Worm (Caenorhabditis elegans) whole organism, L1 larva: Measurements from ENCODE around the gene F56C9.8.

ENCODE experiments used
- C16A3.4 ChIP-seq: fragments of 150-350 bp; optimal IDR thresholded peaks from 2 replicates; lab custom pipeline; 2014; ENCODE audit warnings: missing biosample characterization, missing genetic modification characterization
- C34B4.2 ChIP-seq: sonication (generic microtip); optimal IDR thresholded peaks from 2 replicates; lab custom pipeline; 2017; ENCODE audit warnings: mild to moderate bottlenecking, missing genetic modification characterization, missing compliant biosample characterization
- F16B12.6 ChIP-seq: fragments of 150-350 bp; optimal IDR thresholded peaks from 2 replicates; lab custom pipeline; 2014; ENCODE audit warnings: missing biosample characterization, missing genetic modification characterization
- Y116A8C.19 ChIP-seq: sonication (generic microtip); optimal IDR thresholded peaks from 2 replicates; lab custom pipeline; 2016; ENCODE audit warnings: missing compliant biosample characterization, missing genetic modification characterization, borderline replicate concordance
- aha-1 ChIP-seq: fragments of 150-350 bp; optimal IDR thresholded peaks from 2 replicates; lab custom pipeline; 2014; ENCODE audit warnings: missing biosample characterization, missing genetic modification characterization
- alr-1 ChIP-seq: fragments of 200-800 bp; sonication (Bioruptor generic); optimal IDR thresholded peaks from 2 replicates; lab custom pipeline; 2018; ENCODE audit warnings: borderline replicate concordance, mild to moderate bottlenecking, missing genetic modification characterization, missing compliant biosample characterization
- aly-2 ChIP-seq: fragments of 150-350 bp; optimal IDR thresholded peaks from 2 replicates; lab custom pipeline; 2014; ENCODE audit warnings: missing biosample characterization, missing genetic modification characterization
- ama-1 ChIP-seq: fragments of 150-350 bp; optimal IDR thresholded peaks from 2 replicates; lab custom pipeline; 2014
- blmp-1 ChIP-seq: fragments of 150-350 bp; optimal IDR thresholded peaks from 2 replicates; lab custom pipeline; 2014; ENCODE audit warnings: missing biosample characterization, missing genetic modification characterization
- ceh-63 ChIP-seq: fragments of 200-800 bp; sonication (Bioruptor generic); optimal IDR thresholded peaks from 2 replicates; lab custom pipeline; 2018; ENCODE audit warnings: mild to moderate bottlenecking, missing genetic modification characterization, missing compliant biosample characterization
- ceh-90 ChIP-seq: sonication (generic microtip); optimal IDR thresholded peaks from 2 replicates; lab custom pipeline; 2016; ENCODE audit warnings: missing genetic modification characterization, missing compliant biosample characterization
- dsc-1 ChIP-seq: sonication (generic microtip); optimal IDR thresholded peaks from 2 replicates; lab custom pipeline; 2016; ENCODE audit warnings: mild to moderate bottlenecking, missing genetic modification characterization, missing compliant biosample characterization
- efl-3 ChIP-seq: fragments of 200-800 bp; sonication (Bioruptor generic); optimal IDR thresholded peaks from 2 replicates; lab custom pipeline; 2018; ENCODE audit warnings: mild to moderate bottlenecking, missing genetic modification characterization, missing compliant biosample characterization
- egl-13 ChIP-seq: sonication (generic microtip); optimal IDR thresholded peaks from 2 replicates; lab custom pipeline; 2016; ENCODE audit warnings: missing genotype, missing genetic modification reagents, missing genetic modification characterization, missing compliant biosample characterization
- elt-2 ChIP-seq: sonication (generic microtip); optimal IDR thresholded peaks from 2 replicates; lab custom pipeline; 2016; ENCODE audit warnings: missing genetic modification characterization, mild to moderate bottlenecking, inconsistent platforms, missing compliant biosample characterization, missing genetic modification reagents
- ets-5 ChIP-seq: fragments of 200-800 bp; sonication (Bioruptor generic); IDR thresholded peaks from 2 replicates; pipeline ENCODE4 v1.3.6; 2022; ENCODE audit warnings: missing genetic modification characterization, missing compliant biosample characterization
- fos-1 ChIP-seq: fragments of 150-350 bp; optimal IDR thresholded peaks from 2 replicates; lab custom pipeline; 2014; ENCODE audit warnings: missing biosample characterization, missing genetic modification characterization
- grh-1 ChIP-seq: fragments of 200-800 bp; sonication (Bioruptor generic); IDR thresholded peaks from 2 replicates; pipeline ENCODE4 v1.3.6; 2022; ENCODE audit warnings: missing genetic modification reagents, missing genetic modification characterization, missing compliant biosample characterization
- hlh-17 ChIP-seq: fragments of 200-800 bp; sonication (Bioruptor generic); optimal IDR thresholded peaks from 2 replicates; lab custom pipeline; 2018; ENCODE audit warnings: missing genetic modification characterization, mild to moderate bottlenecking, missing compliant biosample characterization, moderate library complexity, borderline replicate concordance
- hlh-4 ChIP-seq: sonication (generic microtip); optimal IDR thresholded peaks from 2 replicates; lab custom pipeline; 2016; ENCODE audit warnings: mild to moderate bottlenecking, missing genetic modification characterization, missing compliant biosample characterization
- isw-1 ChIP-seq: fragments of 200-800 bp; sonication (Bioruptor generic); IDR thresholded peaks from 2 replicates; pipeline ENCODE4 v1.3.6; 2022; ENCODE audit warnings: missing genetic modification characterization, missing compliant biosample characterization
- lin-14 ChIP-seq: fragments of 200-800 bp; sonication (Bioruptor generic); optimal IDR thresholded peaks from 2 replicates; lab custom pipeline; 2018; ENCODE audit warnings: mild to moderate bottlenecking, missing genetic modification characterization, moderate library complexity, missing compliant biosample characterization
- lin-15B ChIP-seq: fragments of 150-350 bp; sonication (generic microtip); optimal IDR thresholded peaks from 3 replicates; lab custom pipeline; 2014; ENCODE audit warnings: missing biosample characterization, missing genetic modification characterization
- lin-35 ChIP-seq, 2 experiments: fragments of 150-350 bp; optimal IDR thresholded peaks; 2 replicates each; lab custom pipeline; 2014; ENCODE audit warnings: missing biosample characterization in 2 of 2, missing genetic modification characterization in 2 of 2, missing genetic modification reagents in 2 of 2
- lir-3 ChIP-seq: sonication (generic microtip); optimal IDR thresholded peaks from 2 replicates; lab custom pipeline; 2016; ENCODE audit warnings: mild to moderate bottlenecking, missing genetic modification characterization, moderate library complexity, missing compliant biosample characterization; ENCODE audit not compliant: poor library complexity
- lsy-2 ChIP-seq, 2 experiments: fragments of 150-350 bp; optimal IDR thresholded peaks; 2 replicates each; lab custom pipeline; 2014; ENCODE audit warnings: missing biosample characterization in 2 of 2, missing genetic modification characterization in 2 of 2
- mab-9 ChIP-seq: fragments of 200-800 bp; sonication (Bioruptor generic); IDR thresholded peaks from 2 replicates; pipeline ENCODE4 v1.3.6; 2022; ENCODE audit warnings: missing genetic modification reagents, missing genetic modification characterization, missing compliant biosample characterization
- mdl-1 ChIP-seq, 2 experiments: fragments of 150-350 bp; optimal IDR thresholded peaks; 2 replicates each; lab custom pipeline; 2014 to 2017; ENCODE audit warnings: missing biosample characterization in 2 of 2, missing genetic modification characterization in 2 of 2, inconsistent platforms in 1 of 2
- mef-2 ChIP-seq: fragments of 150-350 bp; optimal IDR thresholded peaks from 2 replicates; lab custom pipeline; 2014; ENCODE audit warnings: missing biosample characterization, missing genetic modification characterization
- nhr-11 ChIP-seq: fragments of 150-350 bp; optimal IDR thresholded peaks from 2 replicates; lab custom pipeline; 2014; ENCODE audit warnings: missing biosample characterization, missing genetic modification characterization
- nhr-12 ChIP-seq: sonication (generic microtip); optimal IDR thresholded peaks from 2 replicates; lab custom pipeline; 2017; ENCODE audit warnings: missing biosample characterization, missing genetic modification characterization
- nhr-237 ChIP-seq: fragments of 150-350 bp; optimal IDR thresholded peaks from 2 replicates; lab custom pipeline; 2014; ENCODE audit warnings: missing biosample characterization, missing genetic modification characterization
- nhr-28 ChIP-seq: fragments of 150-350 bp; optimal IDR thresholded peaks from 2 replicates; lab custom pipeline; 2014; ENCODE audit warnings: missing biosample characterization, missing genetic modification characterization
- nhr-71 ChIP-seq: sonication (generic microtip); optimal IDR thresholded peaks from 2 replicates; lab custom pipeline; 2016; ENCODE audit warnings: mild to moderate bottlenecking, missing genetic modification characterization, moderate library complexity, missing compliant biosample characterization
- nhr-76 ChIP-seq: sonication (generic microtip); optimal IDR thresholded peaks from 2 replicates; lab custom pipeline; 2017; ENCODE audit warnings: missing biosample characterization, missing genetic modification characterization
- nhr-85 ChIP-seq: sonication (generic microtip); peaks from one replicate; lab custom pipeline; 2016; ENCODE audit warnings: missing genetic modification characterization, inconsistent platforms, missing compliant biosample characterization
- pag-3 ChIP-seq: sonication (generic microtip); optimal IDR thresholded peaks from 2 replicates; lab custom pipeline; 2017; ENCODE audit warnings: missing genetic modification characterization, mild to moderate bottlenecking, missing compliant biosample characterization, antibody characterized with exemption, borderline replicate concordance; ENCODE audit not compliant: insufficient read depth
- pax-3 ChIP-seq: fragments of 200-800 bp; sonication (Bioruptor generic); optimal IDR thresholded peaks from 2 replicates; lab custom pipeline; 2018; ENCODE audit warnings: mild to moderate bottlenecking, missing genetic modification characterization, moderate library complexity, missing compliant biosample characterization
- pqm-1 ChIP-seq: sonication (generic microtip); optimal IDR thresholded peaks from 3 replicates; lab custom pipeline; 2017; ENCODE audit warnings: missing biosample characterization, missing genetic modification characterization
- rnt-1 ChIP-seq: sonication (generic microtip); optimal IDR thresholded peaks from 2 replicates; lab custom pipeline; 2016; ENCODE audit warnings: mild to moderate bottlenecking, missing genetic modification characterization, moderate library complexity, missing compliant biosample characterization
- skn-1 ChIP-seq: fragments of 150-350 bp; optimal IDR thresholded peaks from 2 replicates; lab custom pipeline; 2014; ENCODE audit warnings: missing biosample characterization, missing genetic modification characterization
- snpc-4 ChIP-seq: fragments of 150-350 bp; optimal IDR thresholded peaks from 2 replicates; lab custom pipeline; 2014; ENCODE audit warnings: missing biosample characterization, missing genetic modification characterization
- snu-23 ChIP-seq: sonication (generic microtip); optimal IDR thresholded peaks from 2 replicates; lab custom pipeline; 2016; ENCODE audit warnings: missing genetic modification characterization, missing compliant biosample characterization
- sptf-1 ChIP-seq: fragments of 150-350 bp; optimal IDR thresholded peaks from 2 replicates; lab custom pipeline; 2014; ENCODE audit warnings: missing biosample characterization, missing genetic modification characterization
- tbx-2 ChIP-seq: sonication (generic microtip); optimal IDR thresholded peaks from 2 replicates; lab custom pipeline; 2016; ENCODE audit warnings: missing genetic modification characterization, missing compliant biosample characterization
- tlp-1 ChIP-seq: fragments of 150-350 bp; optimal IDR thresholded peaks from 2 replicates; lab custom pipeline; 2014; ENCODE audit warnings: missing biosample characterization, missing genetic modification characterization
- unc-30 ChIP-seq: sonication (generic microtip); optimal IDR thresholded peaks from 2 replicates; lab custom pipeline; 2017; ENCODE audit warnings: missing biosample characterization, missing genetic modification characterization
- unc-62 ChIP-seq: fragments of 150-350 bp; optimal IDR thresholded peaks from 2 replicates; lab custom pipeline; 2014; ENCODE audit warnings: missing biosample characterization, missing genetic modification reagents, missing genetic modification characterization
- unc-86 ChIP-seq: sonication (generic microtip); optimal IDR thresholded peaks from 2 replicates; lab custom pipeline; 2016; ENCODE audit warnings: missing genetic modification characterization, missing compliant biosample characterization
- unc-98 ChIP-seq: fragments of 200-800 bp; sonication (Bioruptor generic); IDR thresholded peaks from 2 replicates; pipeline ENCODE4 v1.3.6; 2022; ENCODE audit warnings: missing genetic modification characterization, missing compliant biosample characterization
- vab-15 ChIP-seq: sonication (generic microtip); optimal IDR thresholded peaks from 2 replicates; lab custom pipeline; 2017; ENCODE audit warnings: missing genotype, mild to moderate bottlenecking, missing genetic modification characterization, missing compliant biosample characterization
- zag-1 ChIP-seq: fragments of 150-350 bp; optimal IDR thresholded peaks from 2 replicates; lab custom pipeline; 2014; ENCODE audit warnings: missing biosample characterization, missing genetic modification characterization
- zip-4 ChIP-seq: fragments of 200-800 bp; sonication (Bioruptor generic); optimal IDR thresholded peaks from 2 replicates; lab custom pipeline; 2018; ENCODE audit warnings: mild to moderate bottlenecking, missing genetic modification characterization, moderate library complexity, missing compliant biosample characterization
- ztf-4 ChIP-seq: fragments of 150-350 bp; optimal IDR thresholded peaks from 2 replicates; lab custom pipeline; 2014; ENCODE audit warnings: missing biosample characterization, missing genetic modification characterization

The F56C9.8 gene

ce11 chrIII:7297045-7297680 is 22.1 kb downstream of the F56C9.8 start:
- no peak for TF ChIP-seq zag-1
- no peak for TF ChIP-seq alr-1 (tag; lab: Kevin White, UChicago)
- TF ChIP-seq ceh-63 (GFP tag; lab: Kevin White, UChicago) = no peak
- no peak for TF ChIP-seq pax-3 (tag; lab: Kevin White, UChicago)
- TF ChIP-seq hlh-17 (GFP tag; lab: Kevin White, UChicago) = no peak
- peak; percentile 60 for TF ChIP-seq lin-14 (GFP tag; lab: Kevin White, UChicago)
- TF ChIP-seq C34B4.2 = no peak
- no peak for TF ChIP-seq lir-3 (tag; lab: Kevin White, UChicago)
- TF ChIP-seq sptf-1 (tag; lab: Kevin White, UChicago) = no peak
- no peak for TF ChIP-seq grh-1 (GFP tag; lab: Robert Waterston, UW)
- no peak for TF ChIP-seq pqm-1 (tag; lab: Kevin White, UChicago)
- no peak for TF ChIP-seq dsc-1 (tag; lab: Kevin White, UChicago)
- no peak for TF ChIP-seq unc-98 (GFP tag; lab: Robert Waterston, UW)
- peak in 1 of 2 experiments; percentile 34 for TF ChIP-seq lin-35 (GFP tag; optimal IDR thresholded peaks at IDR 0.05; lab: Kevin White, UChicago)
- no peak for TF ChIP-seq nhr-237 (tag; lab: Kevin White, UChicago)
- no peak for TF ChIP-seq mab-9
- TF ChIP-seq snu-23 (GFP tag; lab: Kevin White, UChicago) = peak; percentile 27
- no peak for TF ChIP-seq nhr-12
- peak in 1 of 2 experiments; percentile 33 for TF ChIP-seq lsy-2 (tag; optimal IDR thresholded peaks at IDR 0.05; lab: Kevin White, UChicago)
- TF ChIP-seq snpc-4 (tag; lab: Kevin White, UChicago) = no peak
- no peak for TF ChIP-seq pag-3 (tag; lab: Kevin White, UChicago)
- TF ChIP-seq Y116A8C.19 = no peak
- no peak for TF ChIP-seq unc-86
- no peak for TF ChIP-seq mef-2 (tag; lab: Kevin White, UChicago)
- TF ChIP-seq aly-2 = no peak
- TF ChIP-seq tlp-1 (tag; lab: Kevin White, UChicago) = no peak
- TF ChIP-seq efl-3 = no peak
- no peak for TF ChIP-seq ets-5
- TF ChIP-seq zip-4 (GFP tag; lab: Kevin White, UChicago) = no peak
- TF ChIP-seq nhr-85 (tag; lab: Kevin White, UChicago) = peak; percentile 95
- no peak for TF ChIP-seq fos-1 (tag; lab: Kevin White, UChicago)
- no peak for TF ChIP-seq ama-1 (lab: Kevin White, UChicago)
- no peak for TF ChIP-seq egl-13
- no peak for TF ChIP-seq lin-15B (tag; lab: Kevin White, UChicago)
- no peak for TF ChIP-seq aha-1 (tag; lab: Kevin White, UChicago)
- TF ChIP-seq F16B12.6 (tag; lab: Kevin White, UChicago) = no peak
- no peak for TF ChIP-seq unc-30 (tag; lab: Kevin White, UChicago)
- TF ChIP-seq nhr-71 (tag; lab: Kevin White, UChicago) = peak; percentile 42
- TF ChIP-seq nhr-28 (tag; lab: Kevin White, UChicago) = no peak
- TF ChIP-seq nhr-76 (tag; lab: Kevin White, UChicago) = no peak
- no peak for TF ChIP-seq nhr-11
- TF ChIP-seq elt-2 = no peak
- TF ChIP-seq C16A3.4 (tag; lab: Kevin White, UChicago) = no peak
- no peak for TF ChIP-seq skn-1 (tag; lab: Kevin White, UChicago)
- TF ChIP-seq ztf-4 = no peak
- no peak for TF ChIP-seq mdl-1 (tag; optimal IDR thresholded peaks at IDR 0.05; lab: Kevin White, UChicago)
- TF ChIP-seq tbx-2 (tag; lab: Kevin White, UChicago) = peak; percentile 11
- TF ChIP-seq blmp-1 (tag; lab: Kevin White, UChicago) = peak; percentile 79
- TF ChIP-seq isw-1 = no peak
- TF ChIP-seq ceh-90 = no peak
- no peak for TF ChIP-seq rnt-1
- TF ChIP-seq vab-15 = peak; percentile 23
- TF ChIP-seq unc-62 (GFP tag; lab: Kevin White, UChicago) = no peak
- TF ChIP-seq hlh-4 (tag; lab: Kevin White, UChicago) = no peak
